Fruit fly (Drosophila melanogaster) whole organism, adult: Measurements from ENCODE around the gene Shc.
A peak's percentile ranks its signal among the peaks of the same experiment; 100 is the strongest.

ENCODE experiments used
- CG11617 ChIP-seq: fragments of 200-800 bp; sonication (Bioruptor generic); optimal IDR thresholded peaks from 2 replicates; lab custom pipeline; 2017; ENCODE audit warnings: mild to moderate bottlenecking, missing biosample characterization, missing genetic modification reagents, missing genetic modification characterization
- CG12768 ChIP-seq: fragments of 200-800 bp; sonication (Bioruptor generic); optimal IDR thresholded peaks from 2 replicates; lab custom pipeline; 2017; ENCODE audit warnings: missing biosample characterization, missing genetic modification characterization, mild to moderate bottlenecking, moderate library complexity, missing genetic modification reagents
- CG14711 ChIP-seq: fragments of 200-800 bp; sonication (Bioruptor generic); optimal IDR thresholded peaks from 2 replicates; lab custom pipeline; 2018; ENCODE audit warnings: missing biosample characterization, mild to moderate bottlenecking, missing genetic modification characterization, moderate library complexity
- CG1620 ChIP-seq: fragments of 200-800 bp; sonication (Bioruptor generic); optimal IDR thresholded peaks from 2 replicates; lab custom pipeline; 2016; ENCODE audit warnings: missing biosample characterization, missing genetic modification characterization
- CG33017 ChIP-seq: fragments of 200-800 bp; sonication (Bioruptor generic); optimal IDR thresholded peaks from 2 replicates; lab custom pipeline; 2018; ENCODE audit warnings: missing biosample characterization, mild to moderate bottlenecking, missing genetic modification characterization, moderate library complexity
- CG5204 ChIP-seq: fragments of 200-800 bp; sonication (Bioruptor generic); optimal IDR thresholded peaks from 2 replicates; lab custom pipeline; 2016; ENCODE audit warnings: missing biosample characterization, missing genetic modification characterization
- CG7045 ChIP-seq: fragments of 200-800 bp; sonication (Bioruptor generic); optimal IDR thresholded peaks from 2 replicates; lab custom pipeline; 2017; ENCODE audit warnings: missing biosample characterization, mild to moderate bottlenecking, missing genetic modification characterization
- CG7101 ChIP-seq: fragments of 200-800 bp; sonication (Bioruptor generic); optimal IDR thresholded peaks from 2 replicates; lab custom pipeline; 2018; ENCODE audit warnings: missing biosample characterization, mild to moderate bottlenecking, missing genetic modification characterization, moderate library complexity
- Clk ChIP-seq: fragments of 200-800 bp; sonication (Bioruptor generic); optimal IDR thresholded peaks from 2 replicates; lab custom pipeline; 2017; ENCODE audit warnings: missing biosample characterization, missing genetic modification characterization
- Crg-1 ChIP-seq: fragments of 200-800 bp; sonication (Bioruptor generic); optimal IDR thresholded peaks from 2 replicates; lab custom pipeline; 2016; ENCODE audit warnings: missing biosample characterization, missing genetic modification characterization
- Hr96 ChIP-seq: fragments of 200-800 bp; sonication (Bioruptor generic); optimal IDR thresholded peaks from 2 replicates; lab custom pipeline; 2016; ENCODE audit warnings: missing biosample characterization, missing genetic modification characterization
- Mnt ChIP-seq: fragments of 200-800 bp; sonication (Bioruptor generic); optimal IDR thresholded peaks from 2 replicates; lab custom pipeline; 2016; ENCODE audit warnings: missing biosample characterization, mild to moderate bottlenecking, missing genetic modification characterization
- bab1 ChIP-seq: fragments of 200-800 bp; sonication (Bioruptor generic); optimal IDR thresholded peaks from 3 replicates; lab custom pipeline; 2019; ENCODE audit warnings: missing biosample characterization, mild to moderate bottlenecking, missing genetic modification characterization, moderate library complexity
- cic ChIP-seq: fragments of 200-800 bp; sonication (Bioruptor generic); optimal IDR thresholded peaks from 2 replicates; lab custom pipeline; 2017; ENCODE audit warnings: missing biosample characterization, mild to moderate bottlenecking, missing genetic modification characterization, moderate library complexity
- cnc ChIP-seq, 2 experiments: fragments of >200 bp; optimal IDR thresholded peaks; 2 replicates each; lab custom pipeline; 2017
- kay ChIP-seq: fragments of 200-800 bp; sonication (Bioruptor generic); peaks from one replicate; lab custom pipeline; 2016; ENCODE audit warnings: missing biosample characterization, missing genetic modification characterization, borderline replicate concordance
- ovo ChIP-seq: fragments of 200-800 bp; sonication (Bioruptor generic); optimal IDR thresholded peaks from 2 replicates; lab custom pipeline; 2016; ENCODE audit warnings: missing biosample characterization, missing genetic modification characterization
- pad ChIP-seq: fragments of 200-800 bp; sonication (Bioruptor generic); optimal IDR thresholded peaks from 3 replicates; lab custom pipeline; 2017; ENCODE audit warnings: missing biosample characterization, missing genetic modification characterization, mild to moderate bottlenecking, moderate library complexity, missing genetic modification reagents
- tj ChIP-seq: fragments of 200-800 bp; sonication (Bioruptor generic); optimal IDR thresholded peaks from 3 replicates; lab custom pipeline; 2017; ENCODE audit warnings: missing biosample characterization, mild to moderate bottlenecking, missing genetic modification characterization, moderate library complexity
- toe ChIP-seq: fragments of 200-800 bp; sonication (Bioruptor generic); optimal IDR thresholded peaks from 2 replicates; lab custom pipeline; 2016; ENCODE audit warnings: missing biosample characterization, missing genetic modification characterization

Gene Shc

DNA sequence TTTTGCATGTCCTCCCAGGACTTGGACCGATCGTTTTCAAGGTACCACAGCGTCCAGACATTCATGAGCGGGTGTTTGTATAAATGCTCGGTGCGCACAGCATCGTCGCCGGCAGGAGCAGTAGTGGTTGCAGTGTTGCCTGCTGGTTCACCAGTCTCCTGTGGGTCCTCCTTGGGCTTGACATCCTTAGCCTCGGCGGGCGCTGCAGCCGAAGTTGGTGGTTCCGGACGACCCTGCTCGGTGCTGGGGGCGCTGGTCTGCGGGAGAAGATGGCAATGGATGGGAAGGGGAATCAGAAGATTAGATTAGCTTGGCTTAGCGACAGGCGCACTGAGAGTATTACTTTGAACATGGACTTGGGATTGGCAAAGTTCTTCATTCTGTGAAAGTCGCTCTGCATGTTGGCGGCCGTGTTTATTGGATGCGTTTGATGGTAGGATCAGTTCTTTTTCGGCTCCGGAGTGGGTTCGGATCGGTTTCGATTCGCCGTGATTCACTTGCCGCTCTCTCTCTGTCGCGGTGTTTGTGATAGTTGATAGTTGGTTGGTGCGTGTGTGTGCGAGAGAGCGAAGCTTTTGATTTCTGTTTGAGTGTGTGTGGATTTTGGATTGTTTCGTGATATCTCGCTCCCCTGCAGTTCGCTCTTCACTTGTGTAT, 26.0 kb upstream of the Shc start:
- TF ChIP-seq CG1620 (GFP tag; lab: Kevin White, UChicago), result no peak
- TF ChIP-seq bab1 (GFP tag; lab: Kevin White, UChicago), result no peak
- TF ChIP-seq CG7045, result no peak
- TF ChIP-seq CG14711 (tag; lab: Kevin White, UChicago), result no peak
- no peak for TF ChIP-seq cic (GFP tag; lab: Kevin White, UChicago)
- TF ChIP-seq Mnt, result no peak
- TF ChIP-seq Clk (GFP tag; lab: Kevin White, UChicago), result no peak
- no peak for TF ChIP-seq ovo (GFP tag; lab: Kevin White, UChicago)
- no peak for TF ChIP-seq CG7101
- TF ChIP-seq CG12768, result no peak
- TF ChIP-seq CG5204 (GFP tag; lab: Kevin White, UChicago), result no peak
- TF ChIP-seq Hr96, result no peak
- TF ChIP-seq kay (GFP tag; lab: Kevin White, UChicago), result no peak
- no peak for TF ChIP-seq tj
- TF ChIP-seq toe (GFP tag; lab: Kevin White, UChicago), result no peak
- no peak for TF ChIP-seq pad (GFP tag; lab: Kevin White, UChicago)
- TF ChIP-seq cnc (optimal IDR thresholded peaks at IDR 0.05; lab: Kevin White, UChicago), result no peak
- no peak for TF ChIP-seq CG11617 (GFP tag; lab: Kevin White, UChicago)

DNA sequence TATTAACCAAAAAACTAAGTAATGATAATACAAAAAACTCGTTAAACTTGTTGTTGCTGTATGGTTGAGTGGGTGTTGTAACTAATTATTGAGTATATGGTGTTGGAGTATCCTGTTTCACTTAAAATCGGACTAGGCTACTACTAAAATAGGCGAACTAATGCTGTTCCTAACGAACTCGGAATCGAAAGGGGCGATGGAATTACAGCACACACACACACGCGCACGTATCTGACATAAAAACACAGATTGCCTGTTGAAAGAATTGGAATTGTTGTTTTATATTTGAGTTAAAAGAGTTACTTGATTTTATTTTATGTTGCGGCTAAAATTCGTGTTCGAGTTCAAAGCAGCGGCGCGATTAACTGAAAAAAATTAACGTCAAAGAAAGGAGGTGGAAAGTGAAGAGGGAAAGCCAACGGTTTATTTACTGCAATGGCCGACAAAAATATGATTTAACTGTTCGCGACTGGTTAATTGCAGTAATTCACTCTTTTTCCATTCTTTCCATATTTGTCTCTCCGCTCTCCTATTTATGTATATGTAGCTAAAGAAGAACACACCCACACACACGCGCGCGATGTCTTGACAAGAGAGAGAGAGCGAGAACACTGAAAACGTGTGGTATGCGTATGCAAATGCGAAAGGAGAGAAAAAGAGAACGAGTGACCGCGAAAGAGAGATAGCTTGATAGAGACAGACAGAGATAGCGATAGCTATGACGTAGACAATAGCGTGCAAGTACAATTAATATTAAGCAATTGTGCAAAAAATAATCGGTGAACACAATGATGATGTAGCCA, 25.3 kb upstream of the Shc start:
- TF ChIP-seq CG1620 (GFP tag; lab: Kevin White, UChicago), result no peak
- peak; percentile 87 for TF ChIP-seq pad (GFP tag; lab: Kevin White, UChicago)
- TF ChIP-seq tj, result peak; percentile 74
- peak; percentile 96 for TF ChIP-seq kay (GFP tag; lab: Kevin White, UChicago)
- no peak for TF ChIP-seq Mnt
- TF ChIP-seq ovo (GFP tag; lab: Kevin White, UChicago), result peak; percentile 93
- TF ChIP-seq CG12768, result peak; percentile 13
- TF ChIP-seq cnc (optimal IDR thresholded peaks at IDR 0.05; lab: Kevin White, UChicago), result no peak
- no peak for TF ChIP-seq CG33017 (tag; lab: Kevin White, UChicago)

DNA sequence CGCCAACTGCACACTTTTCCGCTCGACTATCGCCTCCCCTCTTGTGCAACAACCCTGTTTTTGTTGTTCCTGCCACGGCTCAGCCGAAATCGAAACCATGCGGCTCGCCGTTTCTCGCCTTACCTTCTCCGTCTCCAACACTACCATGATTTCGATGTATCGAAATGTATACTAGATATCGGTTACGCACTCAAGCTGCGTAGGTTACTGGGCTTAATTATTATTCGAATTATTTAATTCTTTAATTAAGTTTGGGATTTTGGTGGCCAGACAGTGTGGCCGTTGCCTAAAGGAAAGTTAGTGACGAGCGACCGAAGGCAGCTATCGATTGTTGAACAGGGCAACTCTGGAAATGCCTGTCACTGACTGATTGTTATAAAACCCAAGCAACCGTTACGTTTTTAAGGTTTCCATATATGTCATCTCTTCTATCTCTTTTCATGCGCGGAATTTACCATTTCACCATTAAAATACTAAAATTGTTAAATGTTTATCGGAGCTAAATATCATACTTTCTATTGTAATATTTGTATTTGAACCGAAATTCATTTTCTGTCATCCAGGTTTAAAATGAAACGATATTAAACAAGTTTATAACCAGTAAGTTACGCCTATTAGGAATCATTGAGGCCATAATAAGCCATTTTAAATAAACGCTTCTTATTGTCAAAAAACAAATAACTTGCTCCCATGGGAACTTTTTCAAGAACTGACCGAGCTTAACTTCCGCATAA, 24.5 kb upstream of the Shc start, which contains the start of gene eIF4E1:
Gene eIF4E1, minus strand, starts transcription at position 304 of the 734 bp plus-strand sequence.
- peak; percentile 9 for TF ChIP-seq bab1 (GFP tag; lab: Kevin White, UChicago)
- TF ChIP-seq cic (GFP tag; lab: Kevin White, UChicago), result no peak
- TF ChIP-seq CG14711 (tag; lab: Kevin White, UChicago), result peak; percentile 87
- no peak for TF ChIP-seq Crg-1
- peak; percentile 78 for TF ChIP-seq Mnt
- TF ChIP-seq tj, result peak; percentile 38
- TF ChIP-seq pad (GFP tag; lab: Kevin White, UChicago), result no peak
- no peak for TF ChIP-seq cnc (optimal IDR thresholded peaks at IDR 0.05; lab: Kevin White, UChicago)
- no peak for TF ChIP-seq CG11617 (GFP tag; lab: Kevin White, UChicago)
- peak; percentile 38 for TF ChIP-seq kay (GFP tag; lab: Kevin White, UChicago)
- no peak for TF ChIP-seq toe (GFP tag; lab: Kevin White, UChicago)

DNA sequence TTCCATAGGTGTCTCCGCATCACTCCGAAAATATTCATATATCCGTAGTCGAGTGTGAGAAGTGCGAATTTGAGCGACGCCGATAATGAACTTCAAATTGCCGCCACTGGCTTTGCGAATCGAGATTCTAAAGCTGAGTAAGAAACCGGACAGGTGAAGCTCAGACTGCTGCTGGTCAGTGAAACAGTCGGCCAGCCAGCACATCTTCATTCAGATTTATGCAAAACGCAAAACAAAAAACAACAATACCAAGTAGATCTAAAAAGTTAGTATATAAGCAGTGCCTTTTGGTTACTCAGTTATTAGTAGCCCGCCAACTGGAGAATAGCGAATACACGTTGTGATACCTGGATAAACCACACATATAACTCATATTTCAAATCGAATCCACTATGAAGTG, 22.3 kb upstream of the Shc start, which contains the start of gene Cpr67B:
Gene Cpr67B, plus strand, starts transcription at position 301 of the 400 bp plus-strand sequence.
- TF ChIP-seq Crg-1 (no peak), bab1 (GFP tag; lab: Kevin White, UChicago) (no peak), pad (GFP tag; lab: Kevin White, UChicago) (no peak), CG12768 (no peak), Clk (GFP tag; lab: Kevin White, UChicago) (no peak), ovo (GFP tag; lab: Kevin White, UChicago) (no peak), toe (GFP tag; lab: Kevin White, UChicago) (no peak), kay (GFP tag; lab: Kevin White, UChicago) (no peak), CG7101 (no peak), Hr96 (no peak), CG7045 (no peak), Mnt (no peak), cic (GFP tag; lab: Kevin White, UChicago) (no peak), CG1620 (GFP tag; lab: Kevin White, UChicago) (no peak)

DNA sequence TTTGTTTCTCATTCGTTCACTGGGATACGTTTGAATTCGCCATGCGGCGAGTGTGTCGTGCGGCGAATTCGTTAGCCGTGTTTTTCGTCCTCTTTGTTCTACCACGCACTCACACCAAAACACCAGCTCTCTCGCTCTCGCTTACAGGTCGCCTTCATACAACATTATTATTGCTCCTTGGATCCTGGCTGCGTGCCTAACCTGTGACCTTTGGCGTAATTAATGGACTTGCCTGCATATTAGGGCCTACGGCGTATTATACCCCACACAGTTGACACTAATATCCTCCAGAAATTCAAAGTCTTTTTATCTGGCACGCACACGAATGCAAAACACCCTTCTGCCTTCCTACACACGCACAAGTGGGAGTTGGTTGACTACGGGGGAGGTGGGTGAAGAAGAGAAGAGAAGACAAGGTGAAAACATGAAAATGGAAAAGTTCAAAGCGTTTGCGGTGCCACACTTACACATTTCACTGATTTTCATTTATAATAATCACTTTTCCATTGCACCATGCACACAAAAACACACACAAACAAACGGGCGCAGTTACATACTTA, 16.7 kb upstream of the Shc start:
- TF ChIP-seq toe (GFP tag; lab: Kevin White, UChicago), result no peak
- no peak for TF ChIP-seq Crg-1
- no peak for TF ChIP-seq Clk (GFP tag; lab: Kevin White, UChicago)
- TF ChIP-seq cic (GFP tag; lab: Kevin White, UChicago), result no peak
- no peak for TF ChIP-seq Hr96
- TF ChIP-seq Mnt, result no peak
- no peak for TF ChIP-seq CG5204 (GFP tag; lab: Kevin White, UChicago)
